Worm (Caenorhabditis elegans) whole organism, L3 larva: Measurements from ENCODE around the gene C31B8.1.

Source experiments
- lin-15B ChIP-seq: fragments of 150-350 bp; optimal IDR thresholded peaks from 2 replicates; lab custom pipeline; 2014; ENCODE audit warnings: missing biosample characterization, missing genetic modification characterization
- lin-39 ChIP-seq: fragments of 150-350 bp; optimal IDR thresholded peaks from 2 replicates; lab custom pipeline; 2018; ENCODE audit warnings: missing biosample characterization, missing genetic modification reagents, missing genetic modification characterization
- nhr-237 ChIP-seq: fragments of 150-350 bp; optimal IDR thresholded peaks from 2 replicates; lab custom pipeline; 2014; ENCODE audit warnings: missing biosample characterization, missing genetic modification characterization
- nhr-28 ChIP-seq: fragments of 150-350 bp; optimal IDR thresholded peaks from 2 replicates; lab custom pipeline; 2014; ENCODE audit warnings: missing biosample characterization, missing genetic modification characterization
- nhr-77 ChIP-seq: fragments of 150-350 bp; optimal IDR thresholded peaks from 2 replicates; lab custom pipeline; 2014; ENCODE audit warnings: missing biosample characterization, missing genetic modification characterization
- snpc-4 ChIP-seq: fragments of 150-350 bp; optimal IDR thresholded peaks from 2 replicates; lab custom pipeline; 2014; ENCODE audit warnings: missing biosample characterization, missing genetic modification characterization
- ztf-11 ChIP-seq: fragments of 150-350 bp; optimal IDR thresholded peaks from 2 replicates; lab custom pipeline; 2014; ENCODE audit warnings: missing biosample characterization, missing genetic modification characterization

- TF ChIP-seq nhr-28 (tag; lab: Kevin White, UChicago) (no peak), nhr-77 (tag; lab: Kevin White, UChicago) (no peak), lin-39 (tag; lab: Kevin White, UChicago) (no peak), snpc-4 (no peak), lin-15B (tag; lab: Kevin White, UChicago) (no peak), nhr-237 (tag; lab: Kevin White, UChicago) (no peak), ztf-11 (no peak)
Measured at ce11 chrV:2942247-2942646, 10.9 kb downstream of the C31B8.1 start.
